Fruit fly (Drosophila melanogaster): ENCODE results near the gene CG9331.

DNA sequence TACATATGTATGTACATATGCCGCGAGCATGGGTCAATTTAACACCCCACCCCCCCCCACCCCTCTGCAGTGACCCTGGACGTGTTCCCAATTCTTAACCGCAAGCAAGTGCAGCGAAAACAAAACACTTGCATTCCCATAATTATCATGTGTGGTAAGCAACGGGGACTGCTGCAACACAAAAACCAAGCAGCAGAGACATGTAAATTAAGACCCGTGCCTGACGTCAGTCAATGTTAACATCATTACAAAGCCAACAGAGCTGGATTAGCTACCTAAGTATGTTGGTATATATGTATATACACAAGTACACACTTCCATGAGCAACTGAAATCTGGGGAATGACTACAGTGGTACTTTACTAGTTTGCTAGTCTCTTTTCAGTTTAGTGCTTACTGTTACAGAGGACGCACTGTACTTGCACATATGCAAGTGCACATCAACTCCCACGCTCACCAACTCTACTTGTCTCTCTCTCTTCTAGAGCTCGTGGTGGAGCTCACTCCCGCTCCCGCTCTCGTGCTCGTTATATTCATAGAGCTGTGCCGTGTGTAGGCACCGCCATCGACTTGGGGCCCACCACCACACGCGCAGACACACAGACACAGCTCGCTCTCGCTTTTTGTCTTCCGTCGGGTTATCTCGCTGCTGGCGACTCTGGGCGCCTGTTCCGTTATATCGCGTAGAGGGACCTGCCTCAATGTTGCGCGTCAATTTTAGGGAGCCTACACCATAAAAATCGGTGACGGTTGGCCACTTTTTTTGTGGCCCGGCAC is 1.2 kb upstream of the CG9331 start:
- TF ChIP-seq cyc (GFP tag; optimal IDR thresholded peaks at IDR 0.05) (no peak), Smox (GFP tag; optimal IDR thresholded peaks at IDR 0.05) (no peak), achi (GFP tag; optimal IDR thresholded peaks at IDR 0.05) (no peak), Blimp-1 (GFP tag; optimal IDR thresholded peaks at IDR 0.05) (peak; percentile 40), salr (GFP tag; optimal IDR thresholded peaks at IDR 0.05) (no peak)
